Worm (Caenorhabditis elegans) whole organism, L3 larva: ENCODE results near the gene F14D7.2.
"Not testable (repeated sequence)": the region's sequence is repeated elsewhere in the genome, so short reads cannot be mapped to it uniquely, and the experiment has no call there.

ENCODE experiments used
- R02D3.7 ChIP-seq: fragments of 150-350 bp; optimal IDR thresholded peaks from 2 replicates; lab custom pipeline; 2014; ENCODE audit warnings: missing biosample characterization, missing genetic modification characterization
- ZK546.5 ChIP-seq: sonication (generic microtip); optimal IDR thresholded peaks from 2 replicates; lab custom pipeline; 2017; ENCODE audit warnings: missing biosample characterization, missing genetic modification characterization
- aly-2 ChIP-seq: fragments of 150-350 bp; optimal IDR thresholded peaks from 2 replicates; lab custom pipeline; 2014; ENCODE audit warnings: missing biosample characterization, missing genetic modification characterization
- ama-1 ChIP-seq: fragments of 150-350 bp; optimal IDR thresholded peaks from 2 replicates; lab custom pipeline; 2018
- ceh-16 ChIP-seq: sonication (generic microtip); optimal IDR thresholded peaks from 2 replicates; lab custom pipeline; 2017; ENCODE audit warnings: missing biosample characterization, missing genetic modification characterization
- ceh-82 ChIP-seq: fragments of 150-350 bp; optimal IDR thresholded peaks from 2 replicates; lab custom pipeline; 2014; ENCODE audit warnings: missing biosample characterization, missing genetic modification characterization
- ceh-9 ChIP-seq: sonication (generic microtip); optimal IDR thresholded peaks from 2 replicates; lab custom pipeline; 2018; ENCODE audit warnings: missing biosample characterization, missing genetic modification characterization
- daf-12 ChIP-seq: fragments of 150-350 bp; optimal IDR thresholded peaks from 2 replicates; lab custom pipeline; 2014; ENCODE audit warnings: missing biosample characterization, missing genetic modification reagents, missing genetic modification characterization
- egl-27 ChIP-seq: sonication (generic microtip); optimal IDR thresholded peaks from 4 replicates; lab custom pipeline; 2017; ENCODE audit warnings: missing biosample characterization, missing genetic modification reagents, missing genetic modification characterization
- elt-1 ChIP-seq: fragments of 150-350 bp; optimal IDR thresholded peaks from 2 replicates; lab custom pipeline; 2014; ENCODE audit warnings: missing biosample characterization, missing genetic modification characterization
- elt-2 ChIP-seq: sonication (generic microtip); optimal IDR thresholded peaks from 2 replicates; lab custom pipeline; 2016; ENCODE audit warnings: missing genetic modification reagents, mild to moderate bottlenecking, missing genetic modification characterization, missing compliant biosample characterization
- elt-3 ChIP-seq, 3 experiments: fragments of 150-350 bp in 1 of 3; sonication (generic microtip) in 2 of 3; optimal IDR thresholded peaks; 2 replicates in 2 of 3; 4 replicates in 1 of 3; lab custom pipeline; 2014 to 2017; ENCODE audit warnings: missing biosample characterization in 3 of 3, missing genetic modification characterization in 3 of 3
- fkh-10 ChIP-seq: sonication (generic microtip); optimal IDR thresholded peaks from 2 replicates; lab custom pipeline; 2017; ENCODE audit warnings: missing biosample characterization, missing genetic modification reagents, missing genetic modification characterization
- fkh-2 ChIP-seq: fragments of 150-350 bp; optimal IDR thresholded peaks from 2 replicates; lab custom pipeline; 2014; ENCODE audit warnings: missing biosample characterization, missing genetic modification reagents, missing genetic modification characterization
- fos-1 ChIP-seq: fragments of 150-350 bp; optimal IDR thresholded peaks from 2 replicates; lab custom pipeline; 2014; ENCODE audit warnings: missing biosample characterization, missing genetic modification characterization
- jun-1 ChIP-seq: fragments of 150-350 bp; optimal IDR thresholded peaks from 2 replicates; lab custom pipeline; 2014; ENCODE audit warnings: missing biosample characterization, missing genetic modification reagents, missing genetic modification characterization
- lin-15B ChIP-seq: fragments of 150-350 bp; optimal IDR thresholded peaks from 2 replicates; lab custom pipeline; 2014; ENCODE audit warnings: missing biosample characterization, missing genetic modification characterization
- lin-39 ChIP-seq: fragments of 150-350 bp; optimal IDR thresholded peaks from 2 replicates; lab custom pipeline; 2018; ENCODE audit warnings: missing biosample characterization, missing genetic modification reagents, missing genetic modification characterization
- lsy-12 ChIP-seq: sonication (generic microtip); optimal IDR thresholded peaks from 2 replicates; lab custom pipeline; 2016; ENCODE audit warnings: mild to moderate bottlenecking, missing genetic modification characterization, missing compliant biosample characterization
- mdl-1 ChIP-seq: fragments of 150-350 bp; optimal IDR thresholded peaks from 2 replicates; lab custom pipeline; 2014; ENCODE audit warnings: missing biosample characterization, missing genetic modification characterization
- nfya-1 ChIP-seq: sonication (generic microtip); optimal IDR thresholded peaks from 2 replicates; lab custom pipeline; 2017; ENCODE audit warnings: missing genetic modification characterization, mild to moderate bottlenecking, missing compliant biosample characterization, antibody characterized with exemption, moderate library complexity; ENCODE audit not compliant: insufficient read depth
- nhr-11 ChIP-seq: fragments of 150-350 bp; optimal IDR thresholded peaks from 2 replicates; lab custom pipeline; 2014; ENCODE audit warnings: missing biosample characterization, missing genetic modification characterization
- nhr-23 ChIP-seq: fragments of 150-350 bp; optimal IDR thresholded peaks from 2 replicates; lab custom pipeline; 2014; ENCODE audit warnings: missing biosample characterization, missing genetic modification reagents, missing genetic modification characterization
- nhr-237 ChIP-seq: fragments of 150-350 bp; optimal IDR thresholded peaks from 2 replicates; lab custom pipeline; 2014; ENCODE audit warnings: missing biosample characterization, missing genetic modification characterization
- nhr-25 ChIP-seq: sonication (generic microtip); optimal IDR thresholded peaks from 2 replicates; lab custom pipeline; 2017; ENCODE audit warnings: missing biosample characterization, missing genetic modification characterization
- nhr-28 ChIP-seq: fragments of 150-350 bp; optimal IDR thresholded peaks from 2 replicates; lab custom pipeline; 2014; ENCODE audit warnings: missing biosample characterization, missing genetic modification characterization
- nhr-43 ChIP-seq: sonication (generic microtip); optimal IDR thresholded peaks from 2 replicates; lab custom pipeline; 2016; ENCODE audit warnings: mild to moderate bottlenecking, missing genetic modification characterization, missing compliant biosample characterization; ENCODE audit not compliant: poor library complexity, severe bottlenecking
- nhr-67 ChIP-seq: fragments of 150-350 bp; optimal IDR thresholded peaks from 2 replicates; lab custom pipeline; 2014; ENCODE audit warnings: missing biosample characterization, missing genetic modification characterization
- nhr-77 ChIP-seq: fragments of 150-350 bp; optimal IDR thresholded peaks from 2 replicates; lab custom pipeline; 2014; ENCODE audit warnings: missing biosample characterization, missing genetic modification characterization
- pha-4 ChIP-seq: fragments of 150-350 bp; optimal IDR thresholded peaks from 2 replicates; lab custom pipeline; 2014; ENCODE audit warnings: missing biosample characterization, missing genetic modification reagents, missing genetic modification characterization
- pqm-1 ChIP-seq: fragments of 150-350 bp; optimal IDR thresholded peaks from 2 replicates; lab custom pipeline; 2017; ENCODE audit warnings: missing biosample characterization, missing genetic modification characterization, inconsistent platforms
- skn-1 ChIP-seq: fragments of 150-350 bp; optimal IDR thresholded peaks from 2 replicates; lab custom pipeline; 2014; ENCODE audit warnings: missing biosample characterization, missing genetic modification characterization
- snpc-4 ChIP-seq: fragments of 150-350 bp; optimal IDR thresholded peaks from 2 replicates; lab custom pipeline; 2014; ENCODE audit warnings: missing biosample characterization, missing genetic modification characterization
- tbx-2 ChIP-seq: sonication (generic microtip); optimal IDR thresholded peaks from 2 replicates; lab custom pipeline; 2016; ENCODE audit warnings: mild to moderate bottlenecking, missing genetic modification characterization, missing compliant biosample characterization
- unc-39 ChIP-seq: sonication (generic microtip); optimal IDR thresholded peaks from 4 replicates; lab custom pipeline; 2017; ENCODE audit warnings: missing biosample characterization, missing genetic modification characterization
- zag-1 ChIP-seq: fragments of 150-350 bp; optimal IDR thresholded peaks from 2 replicates; lab custom pipeline; 2014; ENCODE audit warnings: missing biosample characterization, missing genetic modification characterization
- ztf-4 ChIP-seq: fragments of 150-350 bp; optimal IDR thresholded peaks from 2 replicates; lab custom pipeline; 2014; ENCODE audit warnings: missing biosample characterization, missing genetic modification characterization

The F14D7.2 gene

DNA sequence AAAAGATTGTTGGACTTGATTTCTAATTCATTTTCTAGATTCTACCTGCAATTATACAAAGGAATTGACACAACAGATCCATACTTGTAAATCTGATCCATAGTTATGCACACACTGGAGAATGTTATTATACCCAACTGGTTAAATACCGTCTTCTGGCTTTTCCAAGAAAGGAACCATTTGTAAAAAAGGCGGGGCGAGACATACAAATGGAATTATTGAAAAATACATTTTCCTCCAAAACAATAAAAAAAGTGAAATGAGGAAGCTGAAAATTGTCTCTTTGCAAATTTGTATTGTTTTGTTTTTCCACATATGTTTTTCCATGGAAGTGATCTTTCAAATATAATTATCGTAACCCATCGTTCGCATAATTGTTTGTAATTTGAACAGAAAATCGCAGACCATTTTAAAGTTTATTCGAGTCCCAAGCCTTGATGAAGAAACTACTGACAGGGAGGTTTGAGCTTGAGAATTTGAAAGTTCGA is 11.3 kb downstream of the F14D7.2 start, which contains the start of the genes srt-74 and F40G12.9:
TSS of gene srt-74 (minus strand) at position 101 of the 488 bp plus-strand sequence.
TSS of gene F40G12.9 (plus strand) at position 438 of the 488 bp plus-strand sequence.
- no peak for TF ChIP-seq elt-1
- TF ChIP-seq nhr-43 (tag; lab: Kevin White, UChicago): no peak
- no peak for TF ChIP-seq nhr-25 (tag; lab: Kevin White, UChicago)
- no peak for TF ChIP-seq nfya-1 (tag; lab: Kevin White, UChicago)
- TF ChIP-seq ztf-4 (tag; lab: Kevin White, UChicago): no peak

- TF ChIP-seq pha-4 (tag; lab: Kevin White, UChicago): no peak
- no peak for TF ChIP-seq elt-1
- no peak for TF ChIP-seq ceh-82 (tag; lab: Kevin White, UChicago)
- no peak for TF ChIP-seq pqm-1 (tag; lab: Kevin White, UChicago)
- no peak for TF ChIP-seq nhr-25 (tag; lab: Kevin White, UChicago)
- no peak for TF ChIP-seq nhr-23 (tag; lab: Kevin White, UChicago)
- TF ChIP-seq ZK546.5 (tag; lab: Kevin White, UChicago): no peak
These were observed 13.7 kb downstream of the F14D7.2 start, which contains the start of gene srt-33 for ce11 chrV:14279777-14280176. TSS of gene srt-33 (minus strand) at chrV:14279877.

ce11 chrV:14274268-14274667 is 19.2 kb downstream of the F14D7.2 start, which contains the start of gene F40G12.7:
TSS of gene F40G12.7 (plus strand) at chrV:14274568.
- not testable (repeated sequence) for TF ChIP-seq nhr-23, pqm-1, egl-27 (tag; lab: Kevin White, UChicago)
- TF ChIP-seq, all 47 proteins: peak for 0; not testable (repeated sequence) for 47

- TF ChIP-seq zag-1 (tag; lab: Kevin White, UChicago): no peak
- no peak for TF ChIP-seq nhr-77 (tag; lab: Kevin White, UChicago)
- TF ChIP-seq aly-2: no peak
- no peak for TF ChIP-seq lin-15B (tag; lab: Kevin White, UChicago)
- no peak for TF ChIP-seq fkh-10 (GFP tag; lab: Kevin White, UChicago)
- TF ChIP-seq fkh-2 (tag; lab: Kevin White, UChicago): no peak
- no peak for TF ChIP-seq mdl-1 (tag; lab: Kevin White, UChicago)
- no peak for TF ChIP-seq pha-4 (tag; lab: Kevin White, UChicago)
These were observed 20.5 kb downstream of the F14D7.2 start, which contains the start of gene F40G12.6 for ce11 chrV:14273019-14273418. TSS of gene F40G12.6 (minus strand) at chrV:14273119.

DNA sequence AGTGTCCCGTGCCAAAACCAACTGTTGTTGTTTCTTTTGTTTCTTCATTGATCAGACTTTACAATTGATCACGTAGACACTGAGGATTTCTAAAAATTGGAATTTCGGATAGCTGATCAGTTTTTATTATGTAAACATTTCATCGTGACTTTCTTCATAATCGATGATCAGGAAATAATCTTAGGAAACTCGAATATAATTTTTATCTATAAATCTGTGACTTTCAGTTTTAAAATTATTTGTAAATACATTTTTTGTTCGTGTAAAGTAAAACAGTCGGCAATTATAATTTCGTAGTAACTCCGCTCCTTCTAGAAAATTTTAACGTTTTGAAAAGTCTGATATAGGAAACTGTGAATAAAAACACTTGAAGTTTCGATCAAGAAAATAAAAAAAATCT is 22.8 kb downstream of the F14D7.2 start, which contains the start of gene F40G12.5:
TSS of gene F40G12.5 (minus strand) at position 101 of the 400 bp plus-strand sequence.
- TF ChIP-seq elt-3 (tag; optimal IDR thresholded peaks at IDR 0.05; lab: Kevin White, UChicago) (no peak), lin-39 (no peak), fkh-2 (tag; lab: Kevin White, UChicago) (no peak), aly-2 (no peak), nhr-237 (tag; lab: Kevin White, UChicago) (no peak), tbx-2 (tag; lab: Kevin White, UChicago) (no peak), nhr-77 (tag; lab: Kevin White, UChicago) (no peak), elt-1 (no peak), unc-39 (tag; lab: Kevin White, UChicago) (no peak), nhr-67 (no peak), elt-2 (tag; lab: Kevin White, UChicago) (no peak), lsy-12 (no peak), ceh-82 (tag; lab: Kevin White, UChicago) (no peak), pqm-1 (tag; lab: Kevin White, UChicago) (no peak), pha-4 (tag; lab: Kevin White, UChicago) (no peak), egl-27 (tag; lab: Kevin White, UChicago) (no peak), jun-1 (tag; lab: Kevin White, UChicago) (no peak), snpc-4 (tag; lab: Kevin White, UChicago) (no peak), fos-1 (no peak), ama-1 (lab: Kevin White, UChicago) (no peak)

ce11 chrV:14268616-14269015 is 24.9 kb downstream of the F14D7.2 start, which contains the start of gene F40G12.4:
TSS of gene F40G12.4 (minus strand) at chrV:14268716.
- TF ChIP-seq ceh-16 (no peak), nhr-28 (no peak), ceh-82 (tag; lab: Kevin White, UChicago) (no peak), ceh-9 (tag; lab: Kevin White, UChicago) (no peak), pqm-1 (tag; lab: Kevin White, UChicago) (no peak), zag-1 (tag; lab: Kevin White, UChicago) (no peak), nhr-11 (no peak), R02D3.7 (tag; lab: Kevin White, UChicago) (no peak), skn-1 (tag; lab: Kevin White, UChicago) (no peak), daf-12 (tag; lab: Kevin White, UChicago) (no peak), ZK546.5 (tag; lab: Kevin White, UChicago) (no peak), mdl-1 (tag; lab: Kevin White, UChicago) (no peak), nfya-1 (tag; lab: Kevin White, UChicago) (no peak), nhr-67 (no peak), lin-15B (tag; lab: Kevin White, UChicago) (no peak)
